Fruit fly (Drosophila melanogaster) whole organism: ENCODE measurements around the gene CG31638.

Experiments used
- pan ChIP-seq: fragments of >200 bp; optimal IDR thresholded peaks from 2 replicates; lab custom pipeline; 2017
- usp ChIP-seq: fragments of >200 bp; optimal IDR thresholded peaks from 2 replicates; lab custom pipeline; 2017; ENCODE audit warnings: missing biosample characterization, missing genetic modification characterization, mixed read lengths

dm6 chr2L:6457583-6457982 is 33.3 kb upstream of the CG31638 start:
- TF ChIP-seq pan (lab: Kevin White, UChicago), result no peak
- no peak for TF ChIP-seq usp (GFP tag; lab: Kevin White, UChicago)
